Fruit fly (Drosophila melanogaster) whole organism, pupa: ENCODE data around the gene CG12679.

Experiments
- CG10348 ChIP-seq: fragments of 200-800 bp; sonication (Bioruptor generic); IDR thresholded peaks from 2 replicates; pipeline ENCODE4 v1.3.6; 2022; ENCODE audit warnings: missing biosample characterization, missing genetic modification characterization
- CG12605 ChIP-seq: fragments of 200-800 bp; sonication (Bioruptor generic); IDR thresholded peaks from 2 replicates; pipeline ENCODE4 v1.3.6; 2022; ENCODE audit warnings: missing biosample characterization, missing genetic modification characterization
- CG13204 ChIP-seq: fragments of 200-800 bp; sonication (Bioruptor generic); optimal IDR thresholded peaks from 2 replicates; lab custom pipeline; 2018; ENCODE audit warnings: missing biosample characterization, mild to moderate bottlenecking, missing genetic modification characterization, moderate library complexity
- CG15710 ChIP-seq: fragments of 200-800 bp; sonication (Bioruptor generic); optimal IDR thresholded peaks from 2 replicates; lab custom pipeline; 2018; ENCODE audit warnings: missing biosample characterization, mild to moderate bottlenecking, missing genetic modification characterization, moderate library complexity
- CG17806 ChIP-seq: fragments of 200-800 bp; sonication (Bioruptor generic); optimal IDR thresholded peaks from 2 replicates; lab custom pipeline; 2018; ENCODE audit warnings: missing biosample characterization, mild to moderate bottlenecking, missing genetic modification characterization, moderate library complexity
- CG32121 ChIP-seq: fragments of 200-800 bp; sonication (Bioruptor generic); IDR thresholded peaks from 2 replicates; pipeline ENCODE4 v1.3.6; 2022; ENCODE audit warnings: missing biosample characterization, missing genetic modification characterization
- CG4496 ChIP-seq: fragments of 200-800 bp; sonication (Bioruptor generic); IDR thresholded peaks from 3 replicates; pipeline ENCODE4 v1.3.6; 2022; ENCODE audit warnings: missing biosample characterization, missing genetic modification characterization
- CG8159 ChIP-seq: fragments of 200-800 bp; sonication (Bioruptor generic); optimal IDR thresholded peaks from 3 replicates; lab custom pipeline; 2018; ENCODE audit warnings: missing biosample characterization, mild to moderate bottlenecking, missing genetic modification characterization, moderate library complexity
- D1 ChIP-seq: fragments of 200-800 bp; sonication (Bioruptor generic); optimal IDR thresholded peaks from 2 replicates; lab custom pipeline; 2018; ENCODE audit warnings: missing biosample characterization, mild to moderate bottlenecking, missing genetic modification characterization, moderate library complexity
- EcR ChIP-seq: fragments of 200-800 bp; sonication (Bioruptor generic); optimal IDR thresholded peaks from 3 replicates; lab custom pipeline; 2019; ENCODE audit warnings: missing biosample characterization, missing genetic modification characterization, mild to moderate bottlenecking, moderate library complexity, missing genetic modification reagents
- Ets98B ChIP-seq: fragments of 200-800 bp; sonication (Bioruptor generic); IDR thresholded peaks from 2 replicates; pipeline ENCODE4 v1.3.6; 2022; ENCODE audit warnings: missing biosample characterization, missing genetic modification characterization
- Pif1B ChIP-seq: fragments of 200-800 bp; sonication (Bioruptor generic); optimal IDR thresholded peaks from 3 replicates; lab custom pipeline; 2016; ENCODE audit warnings: missing biosample characterization, missing genetic modification characterization
- gl ChIP-seq: fragments of 200-800 bp; sonication (Bioruptor generic); optimal IDR thresholded peaks from 2 replicates; lab custom pipeline; 2018; ENCODE audit warnings: missing biosample characterization, mild to moderate bottlenecking, missing genetic modification characterization
- rn ChIP-seq: fragments of 200-800 bp; sonication (Bioruptor generic); IDR thresholded peaks from 2 replicates; pipeline ENCODE4 v1.3.6; 2022; ENCODE audit warnings: missing biosample characterization, missing genetic modification characterization

DNA sequence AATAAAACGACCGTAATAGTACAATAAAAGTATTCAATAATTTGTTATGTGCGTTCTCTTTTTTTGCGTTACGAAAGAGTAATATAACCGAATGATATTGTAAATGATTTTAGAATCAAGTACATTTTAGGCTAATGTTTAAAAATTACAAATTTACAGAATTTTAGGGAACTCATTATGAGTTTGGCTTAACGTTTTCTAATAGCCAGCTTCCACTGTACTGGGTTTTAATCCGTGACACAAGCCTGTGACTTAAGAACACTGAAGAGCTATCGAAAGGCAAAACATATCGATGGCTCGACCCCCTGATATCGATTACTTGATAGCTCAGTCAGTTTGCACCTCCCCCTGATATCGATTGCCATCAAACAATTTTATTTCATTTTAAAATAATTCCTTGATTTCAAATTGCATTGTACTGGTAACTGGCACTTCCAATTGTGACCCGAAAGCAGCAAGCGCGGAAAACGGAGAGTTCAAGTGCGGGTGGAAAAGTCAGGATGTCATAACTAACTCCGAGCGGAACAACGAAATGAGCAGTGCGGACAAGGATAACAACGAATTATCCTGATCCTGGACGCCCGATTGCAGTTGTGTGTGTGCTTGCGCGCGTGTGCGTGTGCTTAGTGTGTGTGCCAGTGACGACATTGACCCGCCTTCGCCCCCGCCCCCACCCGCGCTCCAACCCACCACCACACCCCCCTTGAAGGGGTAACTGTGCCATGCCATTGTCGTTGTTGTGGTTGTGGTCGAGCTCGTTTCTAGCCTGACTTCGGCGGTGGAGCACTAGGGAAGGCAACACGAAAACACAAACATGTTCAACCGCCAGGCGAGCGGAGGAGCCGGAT lies 18.0 kb upstream of the CG12679 start, which contains the start of gene HERC2:
- TF ChIP-seq CG17806 (tag; lab: Kevin White, UChicago) (peak; percentile 20), Pif1B (GFP tag; lab: Kevin White, UChicago) (no peak), CG10348 (GFP tag; lab: Robert Waterston, UW) (no peak), CG15710 (tag; lab: Kevin White, UChicago) (peak; percentile 25), rn (GFP tag; lab: Robert Waterston, UW) (no peak), Ets98B (GFP tag; lab: Robert Waterston, UW) (peak; percentile 47), CG13204 (GFP tag; lab: Kevin White, UChicago) (no peak), EcR (no peak), CG8159 (tag; lab: Kevin White, UChicago) (peak; percentile 21), D1 (no peak), CG32121 (no peak; the same call in 1 of the 2 replicates), gl (no peak), CG4496 (GFP tag; lab: Robert Waterston, UW) (peak; percentile 44; the same call in 1 of the 3 replicates), CG12605 (GFP tag; lab: Robert Waterston, UW) (0 out of 2 replicates have a peak, but pooled peaks have one; percentile 9)
